Worm (Caenorhabditis elegans): ENCODE results near the gene F35D2.6.

Gene F35D2.6

ce11 chrII:7593227-7593626, 15.7 kb downstream of the F35D2.6 start:
- TF ChIP-seq F13H6.1 (tag; optimal IDR thresholded peaks at IDR 0.05): peak; percentile 24
- TF ChIP-seq ceh-6 (GFP tag; optimal IDR thresholded peaks at IDR 0.05): no peak
- no peak for TF ChIP-seq unc-86 (tag; optimal IDR thresholded peaks at IDR 0.05)
- no peak for TF ChIP-seq sdc-2 (tag; optimal IDR thresholded peaks at IDR 0.05)
- TF ChIP-seq tbx-2 (tag; optimal IDR thresholded peaks at IDR 0.05): peak; percentile 36
- no peak for TF ChIP-seq pqm-1 (tag; optimal IDR thresholded peaks at IDR 0.05)
- peak; percentile 1 for TF ChIP-seq ceh-34 (tag; optimal IDR thresholded peaks at IDR 0.05)
- peak; percentile 12 for TF ChIP-seq nfya-1 (tag; optimal IDR thresholded peaks at IDR 0.05)
- TF ChIP-seq ceh-48 (tag; optimal IDR thresholded peaks at IDR 0.05): peak; percentile 74
- TF ChIP-seq ceh-31 (tag; optimal IDR thresholded peaks at IDR 0.05): peak; percentile 73
- no peak for TF ChIP-seq ceh-19 (GFP tag; optimal IDR thresholded peaks at IDR 0.05)
- TF ChIP-seq ttx-3 (tag; optimal IDR thresholded peaks at IDR 0.05): no peak
- TF ChIP-seq unc-42 (tag; optimal IDR thresholded peaks at IDR 0.05): peak; percentile 28

ce11 chrII:7594262-7594661, 16.8 kb downstream of the F35D2.6 start:
- TF ChIP-seq unc-42 (tag; optimal IDR thresholded peaks at IDR 0.05) (peak; percentile 84), ama-1 (optimal IDR thresholded peaks at IDR 0.05) (no peak)

ce11 chrII:7594812-7595211, 17.3 kb downstream of the F35D2.6 start, which contains the start of gene syd-1:
Gene syd-1 (minus strand): TSS chrII:7594912.
- TF ChIP-seq ama-1 (optimal IDR thresholded peaks at IDR 0.05) (no peak), gmeb-2 (tag; optimal IDR thresholded peaks at IDR 0.05) (no peak), ceh-22 (tag; optimal IDR thresholded peaks at IDR 0.05) (no peak), lim-6 (tag; optimal IDR thresholded peaks at IDR 0.05) (no peak), ztf-16 (tag; optimal IDR thresholded peaks at IDR 0.05) (no peak), unc-55 (GFP tag; optimal IDR thresholded peaks at IDR 0.05) (no peak), sdc-2 (tag; optimal IDR thresholded peaks at IDR 0.05) (no peak), madf-2 (tag; optimal IDR thresholded peaks at IDR 0.05) (no peak), hlh-6 (tag; optimal IDR thresholded peaks at IDR 0.05) (no peak)

ce11 chrII:7598702-7599314, 21.3 kb downstream of the F35D2.6 start, which contains the start of gene pgam-5:
Gene pgam-5 (minus strand): TSS chrII:7598752.
- TF ChIP-seq eyg-1 (tag; optimal IDR thresholded peaks at IDR 0.05) (no peak), ceh-30 (tag; optimal IDR thresholded peaks at IDR 0.05) (no peak), ceh-18 (tag; optimal IDR thresholded peaks at IDR 0.05) (no peak), hlh-30 (tag; optimal IDR thresholded peaks at IDR 0.05; ENCODE audit: insufficient read depth) (no peak), ceh-34 (tag; optimal IDR thresholded peaks at IDR 0.05) (no peak), K02D7.2 (tag; optimal IDR thresholded peaks at IDR 0.05) (no peak), sox-2 (GFP tag; IDR thresholded peaks at IDR 0.05) (no peak), fkh-6 (tag; optimal IDR thresholded peaks at IDR 0.05) (no peak), madf-2 (tag; optimal IDR thresholded peaks at IDR 0.05) (no peak), hlh-15 (tag; optimal IDR thresholded peaks at IDR 0.05) (no peak), pqm-1 (tag; optimal IDR thresholded peaks at IDR 0.05) (no peak), ref-2 (tag; optimal IDR thresholded peaks at IDR 0.05) (no peak), ceh-14 (tag; optimal IDR thresholded peaks at IDR 0.05) (no peak)

- TF ChIP-seq F13H6.1 (tag; optimal IDR thresholded peaks at IDR 0.05) (no peak), K09A11.1 (tag; optimal IDR thresholded peaks at IDR 0.05; ENCODE audit: insufficient read depth) (no peak), fax-1 (tag; optimal IDR thresholded peaks at IDR 0.05) (no peak), pqm-1 (tag; optimal IDR thresholded peaks at IDR 0.05) (no peak), pha-4 (tag; optimal IDR thresholded peaks at IDR 0.05) (no peak), ztf-16 (tag; optimal IDR thresholded peaks at IDR 0.05) (no peak), ceh-45 (GFP tag; IDR thresholded peaks at IDR 0.05) (no peak), ahr-1 (tag; optimal IDR thresholded peaks at IDR 0.05) (no peak), rnt-1 (tag; optimal IDR thresholded peaks at IDR 0.05) (no peak), hlh-15 (tag; optimal IDR thresholded peaks at IDR 0.05) (no peak), ceh-19 (GFP tag; optimal IDR thresholded peaks at IDR 0.05) (no peak), odd-2 (tag; optimal IDR thresholded peaks at IDR 0.05) (no peak), lin-11 (tag; optimal IDR thresholded peaks at IDR 0.05) (no peak), pax-1 (tag; optimal IDR thresholded peaks at IDR 0.05) (no peak), unc-86 (tag; optimal IDR thresholded peaks at IDR 0.05) (no peak), ceh-31 (tag; optimal IDR thresholded peaks at IDR 0.05) (no peak), tbx-2 (tag; optimal IDR thresholded peaks at IDR 0.05) (no peak)
Observed at ce11 chrII:7599357-7599756, 21.8 kb downstream of the F35D2.6 start, which contains the start of gene npp-21. Gene npp-21 (plus strand): TSS chrII:7599657.

All from whole organism, late embryonic.